Worm (Caenorhabditis elegans): ENCODE measurements around the gene R07E5.19.

Gene R07E5.19

DNA sequence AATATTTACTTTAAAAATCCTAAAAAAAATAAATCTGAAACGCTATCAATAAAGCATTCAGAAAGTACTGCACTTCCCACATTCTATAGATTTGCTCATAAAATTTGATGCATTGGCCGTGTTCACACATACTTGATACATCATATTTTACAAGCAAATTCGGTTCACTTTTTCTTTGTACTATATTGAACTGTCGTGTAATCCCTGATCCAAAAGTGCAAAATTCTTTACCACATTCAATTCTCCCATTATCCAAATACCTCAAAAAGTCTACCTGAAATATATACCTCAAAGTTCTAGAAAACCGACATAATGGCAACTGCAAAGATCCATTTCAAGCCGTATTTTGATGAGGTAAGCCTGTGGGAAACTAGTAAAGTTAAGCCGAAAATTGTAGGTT is 23.9 kb upstream of the R07E5.19 start, which contains the start of gene nex-3:
TSS of gene nex-3 (plus strand) at position 301 of the 400 bp plus-strand sequence.
- TF ChIP-seq dao-5 (tag; optimal IDR thresholded peaks at IDR 0.05) (no peak), W03F9.2 (tag; optimal IDR thresholded peaks at IDR 0.05) (no peak), him-1 (tag; optimal IDR thresholded peaks at IDR 0.05) (no peak)

DNA sequence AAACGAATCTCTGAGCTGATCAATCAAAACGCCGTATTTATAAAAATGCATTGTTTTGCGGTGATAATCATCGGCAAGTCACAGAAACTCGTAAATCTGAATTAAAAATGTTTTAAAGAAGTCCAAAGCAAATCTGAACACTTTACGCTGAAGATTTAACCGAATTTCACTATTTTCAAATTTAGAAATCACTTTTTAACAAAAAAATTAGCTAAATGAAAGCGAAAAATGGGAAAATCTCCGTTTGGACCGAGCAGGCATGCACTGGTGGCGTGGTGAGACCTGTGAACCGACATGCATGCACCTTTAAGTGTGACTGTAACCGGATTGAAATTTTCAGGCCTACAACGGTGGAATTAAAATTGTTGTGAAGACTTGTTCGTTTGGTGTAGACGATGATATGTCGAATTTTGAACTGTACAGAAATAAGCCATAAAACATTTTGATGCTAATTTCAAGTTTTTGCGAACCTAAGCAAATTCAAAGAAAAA is 21.7 kb upstream of the R07E5.19 start, which contains the start of gene C28A5.2:
TSS of gene C28A5.2 (minus strand) at position 51 of the 491 bp plus-strand sequence.
- TF ChIP-seq him-1 (tag; optimal IDR thresholded peaks at IDR 0.05) (no peak), W03F9.2 (tag; optimal IDR thresholded peaks at IDR 0.05) (no peak), dao-5 (tag; optimal IDR thresholded peaks at IDR 0.05) (no peak)

DNA sequence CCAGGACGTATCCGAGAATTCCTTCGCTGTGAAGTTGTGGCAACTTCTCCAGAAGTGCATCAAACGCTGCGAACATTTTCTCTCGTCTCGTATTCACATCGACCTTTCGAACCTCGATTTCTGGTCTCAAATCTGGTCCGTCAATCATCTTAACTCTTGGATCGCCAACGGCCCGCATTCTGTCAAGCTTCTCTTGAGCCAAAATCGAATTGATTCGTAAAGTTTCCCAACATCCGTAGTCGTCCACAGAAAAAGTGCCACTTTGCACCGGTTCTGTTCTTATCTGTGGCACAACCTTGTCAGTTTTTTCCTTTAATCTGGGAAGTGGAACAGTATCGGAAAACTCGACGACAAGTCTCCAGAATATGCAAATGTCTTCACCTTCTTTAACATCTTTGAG is 17.4 kb upstream of the R07E5.19 start:
- TF ChIP-seq him-1 (tag; optimal IDR thresholded peaks at IDR 0.05) (no peak), dao-5 (tag; optimal IDR thresholded peaks at IDR 0.05) (no peak), W03F9.2 (tag; optimal IDR thresholded peaks at IDR 0.05) (no peak)

DNA sequence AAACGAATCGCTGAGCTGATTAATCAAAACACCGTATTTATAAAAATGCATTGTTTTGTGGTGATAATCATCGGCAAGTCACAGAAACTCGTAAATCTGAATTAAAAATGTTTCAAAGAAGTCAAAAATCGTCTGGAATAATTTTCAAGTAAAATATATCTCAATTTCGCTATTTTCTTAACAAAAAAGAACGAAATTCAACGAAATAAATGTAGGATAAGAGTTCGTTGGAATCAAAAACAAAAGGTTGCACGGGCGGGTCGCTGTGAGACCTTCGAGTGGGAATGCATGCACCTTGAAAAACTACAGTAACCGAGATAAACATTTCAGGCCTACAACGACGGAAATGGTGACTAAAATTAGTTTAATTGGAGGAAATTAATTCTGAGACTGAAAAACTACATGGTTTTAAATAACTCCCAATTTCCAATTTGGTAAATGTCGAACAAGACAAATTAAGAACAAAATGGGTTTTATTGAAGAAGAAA is 16.5 kb upstream of the R07E5.19 start, which contains the start of gene C28A5.1:
TSS of gene C28A5.1 (minus strand) at position 51 of the 488 bp plus-strand sequence.
- TF ChIP-seq dao-5 (tag; optimal IDR thresholded peaks at IDR 0.05) (no peak), him-1 (tag; optimal IDR thresholded peaks at IDR 0.05) (no peak), W03F9.2 (tag; optimal IDR thresholded peaks at IDR 0.05) (peak; percentile 52)

DNA sequence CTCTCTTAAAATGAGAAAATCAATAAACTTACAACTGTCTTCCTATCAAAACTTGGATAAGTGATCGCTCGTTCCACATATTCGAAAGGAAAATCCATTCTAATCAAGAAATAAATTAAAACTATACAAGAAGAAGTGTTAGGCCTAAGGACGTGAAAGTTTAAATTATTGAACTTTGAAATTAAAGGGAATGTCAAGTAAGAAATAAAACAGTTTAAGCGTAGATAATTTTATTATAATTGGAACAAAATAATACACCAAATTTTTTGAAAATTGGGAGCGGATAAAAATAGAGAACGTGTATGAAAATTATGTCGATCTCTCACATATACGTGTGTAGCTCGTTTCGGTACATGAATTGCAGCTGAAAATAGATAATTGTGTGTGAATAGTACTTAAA is 11.5 kb upstream of the R07E5.19 start, which contains the start of gene C28A5.6:
TSS of gene C28A5.6 (minus strand) at position 101 of the 400 bp plus-strand sequence.
- no peak for TF ChIP-seq him-1 (tag; optimal IDR thresholded peaks at IDR 0.05)
- no peak for TF ChIP-seq dao-5 (tag; optimal IDR thresholded peaks at IDR 0.05)
- TF ChIP-seq W03F9.2 (tag; optimal IDR thresholded peaks at IDR 0.05): no peak

DNA sequence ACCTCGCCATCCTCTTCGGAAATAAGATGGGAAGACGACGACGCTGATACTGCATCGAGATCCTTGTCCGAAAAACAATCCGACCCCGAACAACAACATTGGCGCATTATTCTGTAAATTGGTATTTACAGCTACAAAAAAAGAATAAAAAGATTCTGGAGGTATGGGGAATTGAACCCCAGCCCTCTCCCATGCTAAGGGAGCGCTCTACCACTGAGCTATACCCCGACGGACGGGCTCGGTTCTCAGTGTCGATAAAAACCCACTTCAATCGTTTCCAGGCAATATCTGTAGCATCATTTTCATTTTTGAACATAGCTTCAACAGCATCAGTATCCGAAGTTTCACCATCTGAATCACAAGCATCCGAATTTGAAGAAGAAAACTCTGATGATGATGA is 10.9 kb upstream of the R07E5.19 start:
- no peak for TF ChIP-seq dao-5 (tag; optimal IDR thresholded peaks at IDR 0.05)
- TF ChIP-seq W03F9.2 (tag; optimal IDR thresholded peaks at IDR 0.05): no peak
- TF ChIP-seq him-1 (tag; optimal IDR thresholded peaks at IDR 0.05): no peak

DNA sequence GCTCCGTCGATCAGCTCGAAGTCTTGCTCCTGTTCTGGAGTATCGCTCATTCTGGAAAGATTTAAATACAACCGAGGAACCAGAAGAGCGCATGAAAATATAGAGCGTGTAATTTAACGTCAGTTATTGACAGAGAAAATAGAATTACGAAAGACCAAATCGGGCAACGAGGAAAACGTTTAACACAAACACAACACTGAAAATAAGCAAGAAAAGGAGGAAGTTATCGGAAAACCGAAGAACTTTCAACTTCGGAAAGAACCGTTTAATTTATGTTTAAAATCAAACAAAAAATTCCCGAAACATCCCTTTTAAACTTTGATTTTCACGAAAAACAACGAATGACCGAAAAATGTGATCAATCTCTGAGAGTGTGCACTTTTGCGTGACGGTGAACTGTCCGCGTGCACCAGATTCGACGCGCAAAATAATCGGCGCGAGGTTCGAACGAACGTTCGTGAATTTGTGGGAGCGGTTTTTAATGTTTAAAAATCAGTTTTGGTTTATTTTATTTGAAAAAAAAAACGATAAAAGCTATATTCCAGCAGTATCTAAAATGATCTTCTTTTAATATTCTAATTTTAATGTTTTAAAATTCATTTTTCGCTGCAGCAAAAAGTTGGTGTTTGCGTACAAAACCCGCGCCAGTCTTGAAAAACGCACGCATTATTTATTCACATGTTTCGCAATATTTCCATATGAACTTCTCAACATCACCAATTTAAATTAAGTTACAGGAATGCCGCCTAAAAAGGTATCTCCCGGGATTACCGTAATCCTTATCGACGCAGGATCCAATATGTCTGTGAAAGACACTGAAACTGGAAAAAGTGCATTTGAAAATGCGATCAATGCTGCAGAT is 1.5 kb upstream of the R07E5.19 start, which contains the start of the genes R07E5.7 and cku-80:
TSS of gene R07E5.7 (minus strand) at position 51 of the 862 bp plus-strand sequence.
TSS of gene cku-80 (plus strand) at position 732 of the 862 bp plus-strand sequence.
- TF ChIP-seq W03F9.2 (tag; optimal IDR thresholded peaks at IDR 0.05) (peak; percentile 73), dao-5 (tag; optimal IDR thresholded peaks at IDR 0.05) (no peak)

DNA sequence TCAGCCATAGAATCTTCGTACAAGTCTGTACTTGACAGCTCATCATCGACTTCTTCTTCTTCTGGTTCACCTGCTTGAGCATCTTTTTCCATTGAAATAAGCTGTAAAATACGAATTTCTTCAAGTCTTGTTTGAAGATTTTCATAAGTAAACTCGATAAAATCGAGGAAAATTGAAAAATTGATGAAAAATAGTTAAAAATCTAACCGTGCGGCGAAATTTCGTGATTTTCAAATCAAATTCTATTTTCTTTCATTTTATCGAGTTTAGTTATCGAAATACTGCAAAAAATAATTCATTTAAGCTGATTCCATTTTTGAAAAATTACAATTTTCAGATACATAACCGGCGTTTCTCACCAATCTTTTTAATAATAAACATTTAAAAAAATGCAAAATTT is 2.7 kb downstream of the R07E5.19 start, which contains the start of gene R07E5.11:
TSS of gene R07E5.11 (minus strand) at position 101 of the 400 bp plus-strand sequence.
- no peak for TF ChIP-seq W03F9.2 (tag; optimal IDR thresholded peaks at IDR 0.05)
- TF ChIP-seq him-1 (tag; optimal IDR thresholded peaks at IDR 0.05): no peak
- no peak for TF ChIP-seq dao-5 (tag; optimal IDR thresholded peaks at IDR 0.05)

DNA sequence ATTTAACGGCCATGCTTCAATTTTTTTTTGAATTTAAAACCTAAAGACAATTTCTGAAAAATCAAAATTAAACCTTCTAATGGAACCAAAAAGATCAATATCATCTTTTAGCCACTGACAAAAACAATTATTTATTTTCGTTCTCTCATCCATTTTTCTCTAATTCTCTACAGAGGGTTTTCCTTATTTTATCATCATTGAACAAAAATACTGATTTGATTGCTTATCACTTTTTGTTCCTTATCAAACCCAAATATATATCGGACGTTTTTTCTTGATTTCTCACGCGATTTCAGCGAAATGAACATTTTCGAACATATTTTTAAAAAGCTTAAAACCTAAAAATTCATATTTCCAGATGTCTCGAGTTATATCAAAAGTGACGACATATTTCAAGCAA is 4.8 kb downstream of the R07E5.19 start, which contains the start of gene mpc-1:
TSS of gene mpc-1 (plus strand) at position 359 of the 400 bp plus-strand sequence.
- TF ChIP-seq him-1 (tag; optimal IDR thresholded peaks at IDR 0.05) (no peak), W03F9.2 (tag; optimal IDR thresholded peaks at IDR 0.05) (no peak)

DNA sequence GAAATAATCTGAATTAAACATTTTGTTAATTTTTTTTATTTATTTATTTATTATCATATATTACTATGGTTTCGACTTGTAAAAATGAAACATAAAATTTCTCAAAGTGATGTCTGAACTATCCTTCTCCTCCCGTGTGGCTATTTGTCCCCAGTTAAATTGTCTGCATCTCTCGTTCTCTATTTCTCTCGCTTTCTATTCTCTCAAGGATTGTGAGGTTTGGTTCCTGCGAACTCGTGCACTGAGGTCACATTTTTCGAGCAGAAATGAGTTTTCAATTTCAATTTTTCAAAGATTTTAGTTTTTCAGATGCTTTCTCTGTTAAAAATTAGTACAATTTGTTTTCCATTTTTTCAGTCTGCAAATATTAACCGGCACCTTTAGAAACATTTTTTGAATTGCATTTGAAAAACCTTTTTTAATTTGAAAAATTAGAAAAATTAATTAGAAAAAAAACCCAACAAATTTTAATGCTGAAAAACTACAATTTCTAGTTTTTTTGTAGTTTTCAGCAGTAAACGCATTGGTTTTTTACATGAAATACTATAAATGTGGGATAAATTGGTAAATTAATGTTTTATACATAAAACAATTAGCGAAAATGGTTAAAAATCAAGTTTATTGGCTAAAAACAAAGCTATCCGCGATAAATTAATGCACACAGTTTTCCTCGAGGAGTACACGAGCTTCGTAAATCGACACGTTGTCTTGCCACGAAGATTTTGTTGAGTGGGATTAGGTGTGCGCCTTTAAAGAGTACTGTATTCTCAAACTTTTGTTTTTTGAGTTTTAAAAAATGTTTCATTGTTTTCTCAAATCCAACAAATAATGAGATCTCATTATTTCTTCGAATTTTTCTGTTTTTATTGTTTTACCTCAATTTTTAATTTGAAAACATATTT is 5.5 kb downstream of the R07E5.19 start:
- TF ChIP-seq dao-5 (tag; optimal IDR thresholded peaks at IDR 0.05) (no peak), W03F9.2 (tag; optimal IDR thresholded peaks at IDR 0.05) (no peak)

DNA sequence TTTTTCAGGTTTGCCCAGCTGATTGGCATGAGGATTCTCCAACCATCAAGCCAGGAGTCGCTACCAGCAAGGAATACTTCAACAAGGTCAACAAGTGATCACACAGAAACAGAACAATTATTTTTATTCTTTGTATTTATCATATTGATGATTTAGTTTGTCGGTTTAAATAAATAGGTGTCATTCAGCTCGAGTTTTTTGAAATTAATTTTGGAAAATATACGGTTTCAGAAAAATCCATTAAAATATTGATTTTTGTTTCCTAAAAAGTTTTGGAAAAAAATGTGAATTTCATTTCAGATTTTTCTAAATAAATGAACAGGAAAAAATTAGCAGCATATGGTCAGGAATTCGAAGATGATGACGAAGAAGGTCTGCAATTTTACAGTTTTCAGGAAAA is 9.6 kb downstream of the R07E5.19 start, which contains the start of gene gpch-1:
TSS of gene gpch-1 (plus strand) at position 301 of the 400 bp plus-strand sequence.
- TF ChIP-seq W03F9.2 (tag; optimal IDR thresholded peaks at IDR 0.05) (no peak), dao-5 (tag; optimal IDR thresholded peaks at IDR 0.05) (no peak), him-1 (tag; optimal IDR thresholded peaks at IDR 0.05) (no peak)

DNA sequence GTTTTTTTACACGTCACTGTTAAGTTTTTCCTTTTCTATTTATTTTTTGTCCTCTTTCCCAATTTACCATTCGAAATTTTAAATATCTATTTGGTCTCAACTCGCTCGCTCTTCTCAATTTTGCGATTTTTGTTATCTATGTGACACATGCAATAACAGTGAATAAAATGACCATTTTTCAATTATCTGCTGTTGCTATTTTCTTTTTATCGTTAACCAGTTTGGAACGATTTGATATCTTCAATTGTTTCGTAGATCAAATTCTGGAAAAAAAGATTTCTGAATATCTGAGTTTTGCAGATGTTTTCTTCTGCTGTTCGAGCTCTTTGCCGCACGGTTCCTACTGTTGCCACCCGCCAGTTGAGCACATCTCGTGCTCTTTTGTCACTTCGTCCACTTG is 10.7 kb downstream of the R07E5.19 start, which contains the start of gene prdx-3:
TSS of gene prdx-3 (plus strand) at position 301 of the 400 bp plus-strand sequence.
- TF ChIP-seq W03F9.2 (tag; optimal IDR thresholded peaks at IDR 0.05): no peak
- TF ChIP-seq dao-5 (tag; optimal IDR thresholded peaks at IDR 0.05): no peak
- no peak for TF ChIP-seq him-1 (tag; optimal IDR thresholded peaks at IDR 0.05)

DNA sequence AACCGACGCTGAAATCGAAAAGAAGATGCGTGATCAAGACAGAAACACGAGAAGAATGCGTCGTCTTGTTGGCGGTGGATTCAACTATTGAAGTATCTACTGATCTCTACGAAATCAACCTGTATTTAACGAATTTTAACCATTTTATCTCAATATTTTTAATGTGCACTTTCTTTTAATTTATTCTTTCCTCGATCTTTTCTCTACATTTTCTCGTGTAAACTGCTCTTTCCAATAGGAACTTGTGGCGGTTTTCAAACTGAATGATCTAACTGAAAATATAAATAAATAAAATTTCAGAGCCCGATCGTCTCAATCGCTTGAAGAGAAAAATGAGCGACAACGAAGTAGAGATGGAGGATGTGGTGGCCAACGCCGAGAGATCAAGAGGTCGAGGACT is 11.9 kb downstream of the R07E5.19 start, which contains the start of gene rnp-4:
TSS of gene rnp-4 (plus strand) at position 301 of the 400 bp plus-strand sequence.
- TF ChIP-seq dao-5 (tag; optimal IDR thresholded peaks at IDR 0.05) (no peak), W03F9.2 (tag; optimal IDR thresholded peaks at IDR 0.05) (no peak), him-1 (tag; optimal IDR thresholded peaks at IDR 0.05) (no peak)
